Worm (Caenorhabditis elegans) whole organism, L1 larva: ENCODE results near the gene Y50D4A.6.
A peak's percentile ranks its signal among the peaks of the same experiment; 100 is the strongest.

Experiments used
- C04F5.9 ChIP-seq: sonication (generic microtip); optimal IDR thresholded peaks from 2 replicates; lab custom pipeline; 2016; ENCODE audit warnings: missing genetic modification characterization, missing compliant biosample characterization
- C16A3.4 ChIP-seq: fragments of 150-350 bp; optimal IDR thresholded peaks from 2 replicates; lab custom pipeline; 2014; ENCODE audit warnings: missing biosample characterization, missing genetic modification characterization
- F16B12.6 ChIP-seq: fragments of 150-350 bp; optimal IDR thresholded peaks from 2 replicates; lab custom pipeline; 2014; ENCODE audit warnings: missing biosample characterization, missing genetic modification characterization
- Y116A8C.19 ChIP-seq: sonication (generic microtip); optimal IDR thresholded peaks from 2 replicates; lab custom pipeline; 2016; ENCODE audit warnings: missing compliant biosample characterization, missing genetic modification characterization, borderline replicate concordance
- aha-1 ChIP-seq: fragments of 150-350 bp; optimal IDR thresholded peaks from 2 replicates; lab custom pipeline; 2014; ENCODE audit warnings: missing biosample characterization, missing genetic modification characterization
- aly-2 ChIP-seq: fragments of 150-350 bp; optimal IDR thresholded peaks from 2 replicates; lab custom pipeline; 2014; ENCODE audit warnings: missing biosample characterization, missing genetic modification characterization
- ceh-82 ChIP-seq, 3 experiments: fragments of 150-350 bp in 1 of 3; sonication (generic microtip) in 2 of 3; optimal IDR thresholded peaks; 2 replicates each; lab custom pipeline; 2014 to 2017; ENCODE audit warnings: missing biosample characterization in 3 of 3, missing genetic modification characterization in 3 of 3
- ceh-88 ChIP-seq: fragments of 200-800 bp; sonication (Bioruptor generic); IDR thresholded peaks from 2 replicates; pipeline ENCODE4 v1.3.6; 2022; ENCODE audit warnings: missing genetic modification characterization, missing compliant biosample characterization
- ceh-90 ChIP-seq: sonication (generic microtip); optimal IDR thresholded peaks from 2 replicates; lab custom pipeline; 2016; ENCODE audit warnings: missing genetic modification characterization, missing compliant biosample characterization
- dpl-1 ChIP-seq, 3 experiments: fragments of 150-350 bp in 2 of 3; sonication (generic microtip) in 1 of 3; optimal IDR thresholded peaks; 2 replicates each; lab custom pipeline; 2014 to 2017; ENCODE audit warnings: missing biosample characterization in 3 of 3, missing genetic modification characterization in 3 of 3, missing genetic modification reagents in 3 of 3
- dsc-1 ChIP-seq: sonication (generic microtip); optimal IDR thresholded peaks from 2 replicates; lab custom pipeline; 2016; ENCODE audit warnings: mild to moderate bottlenecking, missing genetic modification characterization, missing compliant biosample characterization
- efl-1 ChIP-seq, 4 experiments: fragments of 150-350 bp; optimal IDR thresholded peaks in 3 of 4; peaks in 1 of 4; 1 replicate in 1 of 4; 2 replicates in 3 of 4; lab custom pipeline; 2014; ENCODE audit warnings: missing biosample characterization in 2 of 4, missing genetic modification characterization in 2 of 4, missing genetic modification reagents in 2 of 4
- efl-3 ChIP-seq: fragments of 200-800 bp; sonication (Bioruptor generic); optimal IDR thresholded peaks from 2 replicates; lab custom pipeline; 2018; ENCODE audit warnings: mild to moderate bottlenecking, missing genetic modification characterization, missing compliant biosample characterization
- egl-13 ChIP-seq: sonication (generic microtip); optimal IDR thresholded peaks from 2 replicates; lab custom pipeline; 2016; ENCODE audit warnings: missing genotype, missing genetic modification reagents, missing genetic modification characterization, missing compliant biosample characterization
- egl-27 ChIP-seq, 2 experiments: fragments of 150-350 bp in 1 of 2; sonication (generic microtip); optimal IDR thresholded peaks; 3 replicates each; lab custom pipeline; 2017 to 2018; ENCODE audit warnings: missing biosample characterization in 2 of 2, missing genetic modification characterization in 2 of 2, missing genetic modification reagents in 2 of 2
- ets-5 ChIP-seq: fragments of 200-800 bp; sonication (Bioruptor generic); IDR thresholded peaks from 2 replicates; pipeline ENCODE4 v1.3.6; 2022; ENCODE audit warnings: missing genetic modification characterization, missing compliant biosample characterization
- fkh-10 ChIP-seq: sonication (generic microtip); optimal IDR thresholded peaks from 2 replicates; lab custom pipeline; 2017; ENCODE audit warnings: missing biosample characterization, missing genetic modification reagents, missing genetic modification characterization
- fkh-8 ChIP-seq: sonication (generic microtip); optimal IDR thresholded peaks from 2 replicates; lab custom pipeline; 2016; ENCODE audit warnings: mild to moderate bottlenecking, missing genetic modification characterization, missing compliant biosample characterization
- hlh-4 ChIP-seq: sonication (generic microtip); optimal IDR thresholded peaks from 2 replicates; lab custom pipeline; 2016; ENCODE audit warnings: mild to moderate bottlenecking, missing genetic modification characterization, missing compliant biosample characterization
- isw-1 ChIP-seq: fragments of 200-800 bp; sonication (Bioruptor generic); IDR thresholded peaks from 2 replicates; pipeline ENCODE4 v1.3.6; 2022; ENCODE audit warnings: missing genetic modification characterization, missing compliant biosample characterization
- lin-13 ChIP-seq: fragments of 150-350 bp; optimal IDR thresholded peaks from 2 replicates; lab custom pipeline; 2014; ENCODE audit warnings: missing biosample characterization, missing genetic modification reagents, missing genetic modification characterization
- lin-14 ChIP-seq: fragments of 200-800 bp; sonication (Bioruptor generic); optimal IDR thresholded peaks from 2 replicates; lab custom pipeline; 2018; ENCODE audit warnings: mild to moderate bottlenecking, missing genetic modification characterization, moderate library complexity, missing compliant biosample characterization
- lin-35 ChIP-seq, 2 experiments: fragments of 150-350 bp; optimal IDR thresholded peaks; 2 replicates each; lab custom pipeline; 2014; ENCODE audit warnings: missing biosample characterization in 2 of 2, missing genetic modification characterization in 2 of 2, missing genetic modification reagents in 2 of 2
- lsy-2 ChIP-seq, 2 experiments: fragments of 150-350 bp; optimal IDR thresholded peaks; 2 replicates each; lab custom pipeline; 2014; ENCODE audit warnings: missing biosample characterization in 2 of 2, missing genetic modification characterization in 2 of 2
- mab-9 ChIP-seq: fragments of 200-800 bp; sonication (Bioruptor generic); IDR thresholded peaks from 2 replicates; pipeline ENCODE4 v1.3.6; 2022; ENCODE audit warnings: missing genetic modification reagents, missing genetic modification characterization, missing compliant biosample characterization
- nhr-19 ChIP-seq: fragments of 200-800 bp; sonication (Bioruptor generic); conservative IDR thresholded peaks from 2 replicates; pipeline ENCODE4 v1.3.6; 2022; ENCODE audit warnings: missing genetic modification characterization, missing compliant biosample characterization
- nhr-20 ChIP-seq: sonication (generic microtip); optimal IDR thresholded peaks from 2 replicates; lab custom pipeline; 2016; ENCODE audit warnings: mild to moderate bottlenecking, missing genetic modification characterization, missing compliant biosample characterization
- nhr-47 ChIP-seq: sonication (generic microtip); optimal IDR thresholded peaks from 2 replicates; lab custom pipeline; 2016; ENCODE audit warnings: mild to moderate bottlenecking, missing genetic modification characterization, moderate library complexity, missing compliant biosample characterization
- nhr-71 ChIP-seq: sonication (generic microtip); optimal IDR thresholded peaks from 2 replicates; lab custom pipeline; 2016; ENCODE audit warnings: mild to moderate bottlenecking, missing genetic modification characterization, moderate library complexity, missing compliant biosample characterization
- nhr-85 ChIP-seq: sonication (generic microtip); peaks from one replicate; lab custom pipeline; 2016; ENCODE audit warnings: missing genetic modification characterization, inconsistent platforms, missing compliant biosample characterization
- nhr-90 ChIP-seq: sonication (generic microtip); optimal IDR thresholded peaks from 2 replicates; lab custom pipeline; 2016; ENCODE audit warnings: mild to moderate bottlenecking, missing genetic modification characterization, missing compliant biosample characterization; ENCODE audit not compliant: poor library complexity
- pag-3 ChIP-seq: sonication (generic microtip); optimal IDR thresholded peaks from 2 replicates; lab custom pipeline; 2017; ENCODE audit warnings: missing genetic modification characterization, mild to moderate bottlenecking, missing compliant biosample characterization, antibody characterized with exemption, borderline replicate concordance; ENCODE audit not compliant: insufficient read depth
- pax-3 ChIP-seq: fragments of 200-800 bp; sonication (Bioruptor generic); optimal IDR thresholded peaks from 2 replicates; lab custom pipeline; 2018; ENCODE audit warnings: mild to moderate bottlenecking, missing genetic modification characterization, moderate library complexity, missing compliant biosample characterization
- rnt-1 ChIP-seq: sonication (generic microtip); optimal IDR thresholded peaks from 2 replicates; lab custom pipeline; 2016; ENCODE audit warnings: mild to moderate bottlenecking, missing genetic modification characterization, moderate library complexity, missing compliant biosample characterization
- snpc-4 ChIP-seq: fragments of 150-350 bp; optimal IDR thresholded peaks from 2 replicates; lab custom pipeline; 2014; ENCODE audit warnings: missing biosample characterization, missing genetic modification characterization
- snu-23 ChIP-seq: sonication (generic microtip); optimal IDR thresholded peaks from 2 replicates; lab custom pipeline; 2016; ENCODE audit warnings: missing genetic modification characterization, missing compliant biosample characterization
- swsn-7 ChIP-seq: sonication (generic microtip); optimal IDR thresholded peaks from 2 replicates; lab custom pipeline; 2016; ENCODE audit warnings: missing genetic modification characterization, missing compliant biosample characterization
- tbx-2 ChIP-seq: sonication (generic microtip); optimal IDR thresholded peaks from 2 replicates; lab custom pipeline; 2016; ENCODE audit warnings: missing genetic modification characterization, missing compliant biosample characterization
- unc-130 ChIP-seq: fragments of 150-350 bp; optimal IDR thresholded peaks from 2 replicates; lab custom pipeline; 2017; ENCODE audit warnings: missing biosample characterization, missing genetic modification characterization, inconsistent platforms
- unc-86 ChIP-seq: sonication (generic microtip); optimal IDR thresholded peaks from 2 replicates; lab custom pipeline; 2016; ENCODE audit warnings: missing genetic modification characterization, missing compliant biosample characterization
- unc-98 ChIP-seq: fragments of 200-800 bp; sonication (Bioruptor generic); IDR thresholded peaks from 2 replicates; pipeline ENCODE4 v1.3.6; 2022; ENCODE audit warnings: missing genetic modification characterization, missing compliant biosample characterization
- vab-15 ChIP-seq: sonication (generic microtip); optimal IDR thresholded peaks from 2 replicates; lab custom pipeline; 2017; ENCODE audit warnings: missing genotype, mild to moderate bottlenecking, missing genetic modification characterization, missing compliant biosample characterization
- xbp-1 ChIP-seq: sonication (generic microtip); optimal IDR thresholded peaks from 2 replicates; lab custom pipeline; 2016; ENCODE audit warnings: missing genetic modification characterization, missing compliant biosample characterization
- ztf-11 ChIP-seq, 2 experiments: sonication (generic microtip); optimal IDR thresholded peaks; 2 replicates each; lab custom pipeline; 2016 to 2017; ENCODE audit warnings: missing genetic modification characterization in 2 of 2, missing biosample characterization in 1 of 2, missing compliant biosample characterization in 1 of 2
- ztf-4 ChIP-seq: fragments of 150-350 bp; optimal IDR thresholded peaks from 2 replicates; lab custom pipeline; 2014; ENCODE audit warnings: missing biosample characterization, missing genetic modification characterization

The Y50D4A.6 gene

DNA sequence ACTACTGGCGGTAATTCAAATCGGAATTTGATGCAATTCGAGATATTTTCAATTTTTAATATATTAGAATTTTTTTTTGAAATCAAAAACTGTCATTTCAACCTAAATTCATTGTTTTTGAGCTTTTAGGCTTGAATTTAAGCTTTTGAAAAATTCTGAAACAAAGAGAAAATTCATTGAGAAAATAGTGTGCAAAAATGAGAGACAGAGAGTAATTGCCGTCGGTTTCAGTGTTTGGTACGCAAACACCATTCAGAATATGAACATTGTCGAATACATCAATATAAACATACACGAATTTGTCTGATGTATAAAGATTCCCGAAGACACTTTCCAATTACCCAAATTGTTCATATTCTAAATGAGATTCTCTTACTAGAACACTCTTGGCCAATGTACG, 2.6 kb upstream of the Y50D4A.6 start (continued):
- TF ChIP-seq unc-130 (no peak), nhr-85 (tag; lab: Kevin White, UChicago) (peak; percentile 54), F16B12.6 (tag; lab: Kevin White, UChicago) (peak; percentile 72), efl-1 (optimal IDR thresholded peaks at IDR 0.05; lab: Kevin White, UChicago) (peak in 1 of 2 experiments; percentile 58), efl-1 (GFP tag; optimal IDR thresholded peaks at IDR 0.05 in 1 of 2; lab: Kevin White, UChicago) (peak; percentile 61 to 94), pag-3 (no peak), egl-13 (tag; lab: Kevin White, UChicago) (no peak)

DNA sequence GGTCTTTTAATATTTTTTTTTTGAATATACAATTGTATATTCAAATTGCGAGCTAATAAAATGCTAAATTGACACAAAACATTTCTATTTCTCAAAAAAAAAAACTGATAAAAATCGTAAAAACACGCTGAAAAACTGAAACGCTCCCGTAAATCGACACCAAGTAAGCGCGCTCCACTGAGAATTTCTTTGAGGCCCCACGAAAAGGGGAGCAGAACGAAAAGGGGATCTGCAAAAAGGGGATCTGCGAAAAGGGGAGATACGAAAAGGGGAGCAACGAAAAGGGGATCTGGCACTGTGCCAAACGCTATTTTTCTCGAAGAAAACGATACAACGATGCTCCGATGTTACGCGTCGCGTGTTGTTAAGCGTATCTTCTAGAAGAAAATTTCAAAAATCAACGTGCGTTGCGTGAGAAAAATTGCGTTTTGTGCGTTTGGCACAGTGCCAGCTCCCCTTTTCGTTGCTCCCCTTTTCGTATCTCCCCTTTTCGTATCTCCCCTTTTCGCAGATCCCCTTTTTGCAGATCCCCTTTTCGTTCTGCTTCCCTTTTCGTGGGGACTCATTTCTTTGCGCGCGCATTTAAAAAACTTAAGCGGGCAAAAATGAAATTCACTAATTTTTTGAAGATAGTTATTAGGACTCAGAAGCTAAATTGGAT, 1.9 kb downstream of the Y50D4A.6 start:
- peak; percentile 24; the same call in 1 of the 2 replicates for TF ChIP-seq unc-98 (GFP tag; lab: Robert Waterston, UW)
- TF ChIP-seq dsc-1 (tag; lab: Kevin White, UChicago): peak; percentile 38
- TF ChIP-seq ceh-82 (tag; optimal IDR thresholded peaks at IDR 0.05; lab: Kevin White, UChicago): peak in 2 of 3 experiments; percentile 8 to 28
- peak; percentile 50 for TF ChIP-seq nhr-90 (tag; lab: Kevin White, UChicago)
- peak; percentile 60 for TF ChIP-seq snu-23
- TF ChIP-seq unc-86: peak; percentile 61
- TF ChIP-seq nhr-20: peak; percentile 45
- peak; percentile 83 to 90 for TF ChIP-seq efl-1 (optimal IDR thresholded peaks at IDR 0.05; lab: Kevin White, UChicago)
- TF ChIP-seq efl-1 (GFP tag; optimal IDR thresholded peaks at IDR 0.05 in 1 of 2; lab: Kevin White, UChicago): peak; percentile 79 to 97
- peak; percentile 35 for TF ChIP-seq C16A3.4 (tag; lab: Kevin White, UChicago)
- TF ChIP-seq nhr-47 (tag; lab: Kevin White, UChicago): peak; percentile 71
- peak; percentile 38 for TF ChIP-seq egl-13 (tag; lab: Kevin White, UChicago)
- TF ChIP-seq nhr-85 (tag; lab: Kevin White, UChicago): peak; percentile 71
- TF ChIP-seq swsn-7 (tag; lab: Kevin White, UChicago): peak; percentile 52
- peak; percentile 80 to 88 for TF ChIP-seq lin-35 (GFP tag; optimal IDR thresholded peaks at IDR 0.05; lab: Kevin White, UChicago)
- TF ChIP-seq nhr-19 (GFP tag; lab: Robert Waterston, UW): peak; percentile 53
- peak; percentile 33 to 60 for TF ChIP-seq lsy-2 (tag; optimal IDR thresholded peaks at IDR 0.05; lab: Kevin White, UChicago)
- TF ChIP-seq xbp-1 (tag; lab: Kevin White, UChicago): peak; percentile 34
- TF ChIP-seq ztf-11 (tag; optimal IDR thresholded peaks at IDR 0.05; lab: Kevin White, UChicago): peak in 1 of 2 experiments; percentile 72
- TF ChIP-seq tbx-2 (tag; lab: Kevin White, UChicago): peak; percentile 59
- TF ChIP-seq fkh-8 (tag; lab: Kevin White, UChicago): peak; percentile 53
- TF ChIP-seq ceh-88 (GFP tag; lab: Robert Waterston, UW): peak; percentile 37; the same call in 1 of the 2 replicates
- peak; percentile 42 for TF ChIP-seq isw-1 (GFP tag; lab: Robert Waterston, UW)
- peak; percentile 74 for TF ChIP-seq nhr-71 (tag; lab: Kevin White, UChicago)
- peak; percentile 34 for TF ChIP-seq F16B12.6 (tag; lab: Kevin White, UChicago)
- peak; percentile 35 for TF ChIP-seq pax-3
- peak; percentile 45 to 84 (median 78) for TF ChIP-seq dpl-1 (GFP tag; optimal IDR thresholded peaks at IDR 0.05; lab: Kevin White, UChicago)
- TF ChIP-seq lin-14 (GFP tag; lab: Kevin White, UChicago): peak; percentile 77
- peak; percentile 70 for TF ChIP-seq rnt-1
- TF ChIP-seq mab-9 (GFP tag; lab: Robert Waterston, UW): 0 out of 2 replicates have a peak, but pooled peaks have one; percentile 15

- TF ChIP-seq Y116A8C.19 (tag; lab: Kevin White, UChicago) (no peak), snu-23 (peak; percentile 87), efl-1 (optimal IDR thresholded peaks at IDR 0.05; lab: Kevin White, UChicago) (peak; percentile 57 to 79), efl-1 (GFP tag; optimal IDR thresholded peaks at IDR 0.05 in 1 of 2; lab: Kevin White, UChicago) (peak; percentile 81 to 96), ztf-4 (no peak), aha-1 (no peak), ets-5 (GFP tag; lab: Robert Waterston, UW) (no peak), efl-3 (GFP tag; lab: Kevin White, UChicago) (no peak), C04F5.9 (peak; percentile 37), egl-27 (tag; optimal IDR thresholded peaks at IDR 0.05; lab: Kevin White, UChicago) (no peak), ztf-11 (tag; optimal IDR thresholded peaks at IDR 0.05; lab: Kevin White, UChicago) (peak in 1 of 2 experiments; percentile 22), lin-13 (GFP tag; lab: Kevin White, UChicago) (no peak), xbp-1 (tag; lab: Kevin White, UChicago) (peak; percentile 85), nhr-47 (tag; lab: Kevin White, UChicago) (peak; percentile 83), ceh-88 (GFP tag; lab: Robert Waterston, UW) (no peak), hlh-4 (no peak), aly-2 (tag; lab: Kevin White, UChicago) (peak; percentile 10), tbx-2 (tag; lab: Kevin White, UChicago) (peak; percentile 75), nhr-71 (tag; lab: Kevin White, UChicago) (peak; percentile 79), ceh-90 (tag; lab: Kevin White, UChicago) (peak; percentile 17), fkh-10 (GFP tag; lab: Kevin White, UChicago) (no peak), snpc-4 (tag; lab: Kevin White, UChicago) (peak; percentile 73), vab-15 (tag; lab: Kevin White, UChicago) (no peak)
Observed at ce11 chrV:1195995-1196394, 3.1 kb downstream of the Y50D4A.6 start, which contains the start of the genes wrb-1 and Y50D4A.4. Gene wrb-1 (plus strand): TSS chrV:1196072. Gene Y50D4A.4 (minus strand): TSS chrV:1196127.
